Worm (Caenorhabditis elegans) whole organism, midembryonic: ENCODE data around the gene npr-4.

Experiments used
- T22C8.4 ChIP-seq: fragments of 200-800 bp; sonication (Bioruptor generic); IDR thresholded peaks from 2 replicates; pipeline ENCODE4 v1.3.6; 2022; ENCODE audit warnings: missing genetic modification characterization, missing compliant biosample characterization
- cog-1 ChIP-seq: sonication (generic microtip); optimal IDR thresholded peaks from 2 replicates; lab custom pipeline; 2016; ENCODE audit warnings: missing genetic modification characterization, missing compliant biosample characterization
- flt-1 ChIP-seq: fragments of 200-800 bp; sonication (Bioruptor generic); IDR thresholded peaks from 2 replicates; pipeline ENCODE4 v1.3.6; 2022; ENCODE audit warnings: missing genetic modification characterization, missing compliant biosample characterization
- klf-2 ChIP-seq: fragments of 200-800 bp; sonication (Bioruptor generic); conservative IDR thresholded peaks from 2 replicates; pipeline ENCODE4 v1.3.6; 2022; ENCODE audit warnings: missing genetic modification reagents, missing genetic modification characterization, missing compliant biosample characterization
- med-1 ChIP-seq: sonication (generic microtip); optimal IDR thresholded peaks from 2 replicates; lab custom pipeline; 2017; ENCODE audit warnings: missing genetic modification characterization, mild to moderate bottlenecking, missing compliant biosample characterization, antibody characterized with exemption, missing genetic modification reagents; ENCODE audit not compliant: insufficient read depth
- tab-1 ChIP-seq: fragments of 200-800 bp; sonication (Bioruptor generic); IDR thresholded peaks from 2 replicates; pipeline ENCODE4 v1.3.6; 2022; ENCODE audit warnings: missing genetic modification characterization, missing compliant biosample characterization
- ztf-29 ChIP-seq: fragments of 200-800 bp; sonication (Bioruptor generic); IDR thresholded peaks from 2 replicates; pipeline ENCODE4 v1.3.6; 2022; ENCODE audit warnings: missing genetic modification reagents, missing genetic modification characterization, missing compliant biosample characterization

DNA sequence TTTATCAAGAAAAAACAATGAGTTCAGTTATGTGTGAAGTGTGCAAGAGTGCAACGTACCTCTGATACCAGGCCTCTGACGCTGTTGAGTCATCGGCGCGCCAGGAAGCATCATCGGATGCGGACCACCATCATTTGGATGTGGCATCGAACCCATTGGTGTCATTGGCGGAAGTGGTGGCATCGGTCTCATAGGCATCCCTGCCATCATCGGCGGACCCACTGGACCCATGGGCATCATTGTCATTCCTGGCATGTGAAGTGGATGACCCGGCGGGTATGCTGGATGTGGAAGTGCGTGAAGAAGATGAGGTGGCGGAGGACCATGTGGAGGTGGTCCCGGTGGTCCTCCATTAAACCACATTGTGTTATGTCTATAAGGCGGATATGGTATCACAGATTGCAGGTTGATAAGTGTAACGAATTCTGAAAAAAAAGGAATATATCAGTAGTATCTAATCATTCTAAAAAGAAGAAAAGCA, 26.1 kb downstream of the npr-4 start, which contains the start of gene scd-1:
- TF ChIP-seq ztf-29 (GFP tag; lab: Robert Waterston, UW) (no peak), T22C8.4 (GFP tag; lab: Robert Waterston, UW) (no peak), flt-1 (GFP tag; lab: Robert Waterston, UW) (no peak), cog-1 (no peak), klf-2 (no peak), tab-1 (GFP tag; lab: Robert Waterston, UW) (no peak), med-1 (GFP tag; lab: Kevin White, UChicago) (no peak)
